Worm (Caenorhabditis elegans) whole organism, young adult: Measurements from ENCODE around the gene egl-21.

ENCODE experiments used
- F10E7.11 ChIP-seq: sonication (generic microtip); optimal IDR thresholded peaks from 2 replicates; lab custom pipeline; 2017; ENCODE audit warnings: mild to moderate bottlenecking, missing genetic modification characterization, moderate library complexity, missing compliant biosample characterization
- athp-1 ChIP-seq: sonication (generic microtip); optimal IDR thresholded peaks from 2 replicates; lab custom pipeline; 2017; ENCODE audit warnings: mild to moderate bottlenecking, missing genetic modification characterization, missing compliant biosample characterization
- ccch-3 ChIP-seq: fragments of 200-800 bp; sonication (Bioruptor generic); optimal IDR thresholded peaks from 2 replicates; lab custom pipeline; 2018; ENCODE audit warnings: mild to moderate bottlenecking, missing genetic modification characterization, missing compliant biosample characterization
- lir-1 ChIP-seq: fragments of 200-800 bp; sonication (Bioruptor generic); conservative IDR thresholded peaks from 2 replicates; pipeline ENCODE4 v1.3.6; 2022; ENCODE audit warnings: missing genetic modification reagents, missing genetic modification characterization, missing compliant biosample characterization
- unc-130 ChIP-seq: sonication (generic microtip); optimal IDR thresholded peaks from 2 replicates; lab custom pipeline; 2016; ENCODE audit warnings: missing genetic modification reagents, missing genetic modification characterization, missing compliant biosample characterization
- unc-62 ChIP-seq: fragments of 150-350 bp; optimal IDR thresholded peaks from 2 replicates; lab custom pipeline; 2014; ENCODE audit warnings: missing biosample characterization, missing genetic modification reagents, missing genetic modification characterization

DNA sequence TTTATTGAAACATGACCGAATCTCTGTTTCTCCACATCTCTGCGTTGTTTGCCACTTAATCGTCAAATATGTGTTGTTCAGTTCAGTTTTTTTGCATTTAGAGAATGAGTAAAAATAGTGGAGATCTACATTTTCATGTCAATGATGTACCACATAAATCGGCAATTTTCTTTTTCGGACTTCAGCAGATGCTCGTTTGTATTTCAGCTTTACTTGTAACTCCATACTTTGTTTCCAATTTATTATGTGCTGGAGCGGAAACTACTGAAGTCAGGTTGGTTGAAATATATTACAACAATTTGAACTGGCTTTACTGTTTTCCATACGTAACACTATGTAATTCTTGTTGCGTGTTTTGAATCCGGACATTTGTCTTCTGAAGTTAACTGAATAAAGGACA, 49.0 kb upstream of the egl-21 start, which contains the start of gene T07G12.2:
- no peak for TF ChIP-seq ccch-3 (GFP tag; lab: Kevin White, UChicago)
- TF ChIP-seq athp-1 (tag; lab: Kevin White, UChicago): no peak
- no peak for TF ChIP-seq unc-130 (GFP tag; lab: Kevin White, UChicago)
- TF ChIP-seq unc-62 (GFP tag; lab: Kevin White, UChicago): no peak
- no peak for TF ChIP-seq lir-1
- TF ChIP-seq F10E7.11: no peak
